Worm (Caenorhabditis elegans) whole organism, L1 larva: ENCODE measurements around the gene C34B4.4.

Experiments used
- C16A3.4 ChIP-seq: fragments of 150-350 bp; optimal IDR thresholded peaks from 2 replicates; lab custom pipeline; 2014; ENCODE audit warnings: missing biosample characterization, missing genetic modification characterization
- Y116A8C.19 ChIP-seq: sonication (generic microtip); optimal IDR thresholded peaks from 2 replicates; lab custom pipeline; 2016; ENCODE audit warnings: missing compliant biosample characterization, missing genetic modification characterization, borderline replicate concordance
- aha-1 ChIP-seq: fragments of 150-350 bp; optimal IDR thresholded peaks from 2 replicates; lab custom pipeline; 2014; ENCODE audit warnings: missing biosample characterization, missing genetic modification characterization
- ama-1 ChIP-seq: fragments of 150-350 bp; optimal IDR thresholded peaks from 2 replicates; lab custom pipeline; 2014
- blmp-1 ChIP-seq: fragments of 150-350 bp; optimal IDR thresholded peaks from 2 replicates; lab custom pipeline; 2014; ENCODE audit warnings: missing biosample characterization, missing genetic modification characterization
- ceh-8 ChIP-seq: fragments of 200-800 bp; sonication (Bioruptor generic); optimal IDR thresholded peaks from 2 replicates; lab custom pipeline; 2018; ENCODE audit warnings: mild to moderate bottlenecking, missing genetic modification characterization, moderate library complexity, missing compliant biosample characterization
- ceh-82 ChIP-seq, 3 experiments: fragments of 150-350 bp in 1 of 3; sonication (generic microtip) in 2 of 3; optimal IDR thresholded peaks; 2 replicates each; lab custom pipeline; 2014 to 2017; ENCODE audit warnings: missing biosample characterization in 3 of 3, missing genetic modification characterization in 3 of 3
- ceh-90 ChIP-seq: sonication (generic microtip); optimal IDR thresholded peaks from 2 replicates; lab custom pipeline; 2016; ENCODE audit warnings: missing genetic modification characterization, missing compliant biosample characterization
- ces-1 ChIP-seq: fragments of 150-350 bp; optimal IDR thresholded peaks from 2 replicates; lab custom pipeline; 2014; ENCODE audit warnings: missing biosample characterization, missing genetic modification reagents, missing genetic modification characterization
- efl-1 ChIP-seq, 4 experiments: fragments of 150-350 bp; optimal IDR thresholded peaks in 3 of 4; peaks in 1 of 4; 1 replicate in 1 of 4; 2 replicates in 3 of 4; lab custom pipeline; 2014; ENCODE audit warnings: missing biosample characterization in 2 of 4, missing genetic modification characterization in 2 of 4, missing genetic modification reagents in 2 of 4
- egl-13 ChIP-seq: sonication (generic microtip); optimal IDR thresholded peaks from 2 replicates; lab custom pipeline; 2016; ENCODE audit warnings: missing genotype, missing genetic modification reagents, missing genetic modification characterization, missing compliant biosample characterization
- elt-2 ChIP-seq: sonication (generic microtip); optimal IDR thresholded peaks from 2 replicates; lab custom pipeline; 2016; ENCODE audit warnings: missing genetic modification characterization, mild to moderate bottlenecking, inconsistent platforms, missing compliant biosample characterization, missing genetic modification reagents
- fkh-10 ChIP-seq: sonication (generic microtip); optimal IDR thresholded peaks from 2 replicates; lab custom pipeline; 2017; ENCODE audit warnings: missing biosample characterization, missing genetic modification reagents, missing genetic modification characterization
- fos-1 ChIP-seq: fragments of 150-350 bp; optimal IDR thresholded peaks from 2 replicates; lab custom pipeline; 2014; ENCODE audit warnings: missing biosample characterization, missing genetic modification characterization
- grh-1 ChIP-seq: fragments of 200-800 bp; sonication (Bioruptor generic); IDR thresholded peaks from 2 replicates; pipeline ENCODE4 v1.3.6; 2022; ENCODE audit warnings: missing genetic modification reagents, missing genetic modification characterization, missing compliant biosample characterization
- hlh-4 ChIP-seq: sonication (generic microtip); optimal IDR thresholded peaks from 2 replicates; lab custom pipeline; 2016; ENCODE audit warnings: mild to moderate bottlenecking, missing genetic modification characterization, missing compliant biosample characterization
- hpl-2 ChIP-seq: fragments of 150-350 bp; optimal IDR thresholded peaks from 2 replicates; lab custom pipeline; 2014; ENCODE audit warnings: missing biosample characterization, missing genetic modification reagents, missing genetic modification characterization
- irx-1 ChIP-seq: sonication (generic microtip); optimal IDR thresholded peaks from 2 replicates; lab custom pipeline; 2016; ENCODE audit warnings: missing genetic modification characterization, missing compliant biosample characterization
- jun-1 ChIP-seq: fragments of 150-350 bp; optimal IDR thresholded peaks from 2 replicates; lab custom pipeline; 2014; ENCODE audit warnings: missing biosample characterization, missing genetic modification reagents, missing genetic modification characterization
- lin-13 ChIP-seq: fragments of 150-350 bp; optimal IDR thresholded peaks from 2 replicates; lab custom pipeline; 2014; ENCODE audit warnings: missing biosample characterization, missing genetic modification reagents, missing genetic modification characterization
- lin-14 ChIP-seq: fragments of 200-800 bp; sonication (Bioruptor generic); optimal IDR thresholded peaks from 2 replicates; lab custom pipeline; 2018; ENCODE audit warnings: mild to moderate bottlenecking, missing genetic modification characterization, moderate library complexity, missing compliant biosample characterization
- lir-3 ChIP-seq: sonication (generic microtip); optimal IDR thresholded peaks from 2 replicates; lab custom pipeline; 2016; ENCODE audit warnings: mild to moderate bottlenecking, missing genetic modification characterization, moderate library complexity, missing compliant biosample characterization; ENCODE audit not compliant: poor library complexity
- lsy-2 ChIP-seq, 2 experiments: fragments of 150-350 bp; optimal IDR thresholded peaks; 2 replicates each; lab custom pipeline; 2014; ENCODE audit warnings: missing biosample characterization in 2 of 2, missing genetic modification characterization in 2 of 2
- mep-1 ChIP-seq: fragments of 150-350 bp; optimal IDR thresholded peaks from 2 replicates; lab custom pipeline; 2014; ENCODE audit warnings: missing biosample characterization, missing genetic modification characterization
- nhr-11 ChIP-seq: fragments of 150-350 bp; optimal IDR thresholded peaks from 2 replicates; lab custom pipeline; 2014; ENCODE audit warnings: missing biosample characterization, missing genetic modification characterization
- nhr-19 ChIP-seq: fragments of 200-800 bp; sonication (Bioruptor generic); conservative IDR thresholded peaks from 2 replicates; pipeline ENCODE4 v1.3.6; 2022; ENCODE audit warnings: missing genetic modification characterization, missing compliant biosample characterization
- nhr-28 ChIP-seq: fragments of 150-350 bp; optimal IDR thresholded peaks from 2 replicates; lab custom pipeline; 2014; ENCODE audit warnings: missing biosample characterization, missing genetic modification characterization
- nhr-47 ChIP-seq: sonication (generic microtip); optimal IDR thresholded peaks from 2 replicates; lab custom pipeline; 2016; ENCODE audit warnings: mild to moderate bottlenecking, missing genetic modification characterization, moderate library complexity, missing compliant biosample characterization
- nhr-85 ChIP-seq: sonication (generic microtip); peaks from one replicate; lab custom pipeline; 2016; ENCODE audit warnings: missing genetic modification characterization, inconsistent platforms, missing compliant biosample characterization
- pqm-1 ChIP-seq: sonication (generic microtip); optimal IDR thresholded peaks from 3 replicates; lab custom pipeline; 2017; ENCODE audit warnings: missing biosample characterization, missing genetic modification characterization
- sptf-1 ChIP-seq: fragments of 150-350 bp; optimal IDR thresholded peaks from 2 replicates; lab custom pipeline; 2014; ENCODE audit warnings: missing biosample characterization, missing genetic modification characterization
- sup-37 ChIP-seq: fragments of 200-800 bp; sonication (Bioruptor generic); optimal IDR thresholded peaks from 2 replicates; lab custom pipeline; 2018; ENCODE audit warnings: mild to moderate bottlenecking, missing genetic modification characterization, missing compliant biosample characterization
- swsn-7 ChIP-seq: sonication (generic microtip); optimal IDR thresholded peaks from 2 replicates; lab custom pipeline; 2016; ENCODE audit warnings: missing genetic modification characterization, missing compliant biosample characterization
- tbx-2 ChIP-seq: sonication (generic microtip); optimal IDR thresholded peaks from 2 replicates; lab custom pipeline; 2016; ENCODE audit warnings: missing genetic modification characterization, missing compliant biosample characterization
- tlp-1 ChIP-seq: fragments of 150-350 bp; optimal IDR thresholded peaks from 2 replicates; lab custom pipeline; 2014; ENCODE audit warnings: missing biosample characterization, missing genetic modification characterization
- unc-130 ChIP-seq: fragments of 150-350 bp; optimal IDR thresholded peaks from 2 replicates; lab custom pipeline; 2017; ENCODE audit warnings: missing biosample characterization, missing genetic modification characterization, inconsistent platforms
- unc-86 ChIP-seq: sonication (generic microtip); optimal IDR thresholded peaks from 2 replicates; lab custom pipeline; 2016; ENCODE audit warnings: missing genetic modification characterization, missing compliant biosample characterization
- xbp-1 ChIP-seq: sonication (generic microtip); optimal IDR thresholded peaks from 2 replicates; lab custom pipeline; 2016; ENCODE audit warnings: missing genetic modification characterization, missing compliant biosample characterization
- ztf-11 ChIP-seq, 2 experiments: sonication (generic microtip); optimal IDR thresholded peaks; 2 replicates each; lab custom pipeline; 2016 to 2017; ENCODE audit warnings: missing genetic modification characterization in 2 of 2, missing biosample characterization in 1 of 2, missing compliant biosample characterization in 1 of 2

C34B4.4 gene

ce11 chrV:13105840-13106429 lies 15.7 kb downstream of the C34B4.4 start:
- TF ChIP-seq sup-37 (GFP tag; lab: Kevin White, UChicago) (no peak), ceh-82 (tag; optimal IDR thresholded peaks at IDR 0.05; lab: Kevin White, UChicago) (peak in 1 of 3 experiments; percentile 10), blmp-1 (tag; lab: Kevin White, UChicago) (peak; percentile 34), lin-14 (GFP tag; lab: Kevin White, UChicago) (peak; percentile 8), nhr-85 (tag; lab: Kevin White, UChicago) (peak; percentile 13), efl-1 (optimal IDR thresholded peaks at IDR 0.05; lab: Kevin White, UChicago) (no peak), efl-1 (GFP tag; optimal IDR thresholded peaks at IDR 0.05 in 1 of 2; lab: Kevin White, UChicago) (peak in 1 of 2 experiments; percentile 6), unc-86 (tag; lab: Kevin White, UChicago) (no peak), mep-1 (tag; lab: Kevin White, UChicago) (no peak)

ce11 chrV:13111599-13112191 lies 21.5 kb downstream of the C34B4.4 start:
- peak in 1 of 3 experiments; percentile 12 for TF ChIP-seq ceh-82 (tag; optimal IDR thresholded peaks at IDR 0.05; lab: Kevin White, UChicago)
- TF ChIP-seq egl-13 = no peak
- TF ChIP-seq lin-14 (GFP tag; lab: Kevin White, UChicago) = peak; percentile 69

ce11 chrV:13112937-13113497 lies 22.8 kb downstream of the C34B4.4 start:
- TF ChIP-seq ces-1 (GFP tag; lab: Kevin White, UChicago) = peak; percentile 12
- TF ChIP-seq fkh-10 = peak; percentile 10
- no peak for TF ChIP-seq pqm-1 (tag; lab: Kevin White, UChicago)
- TF ChIP-seq ama-1 (lab: Kevin White, UChicago) = no peak
- peak; percentile 8 for TF ChIP-seq lin-14 (GFP tag; lab: Kevin White, UChicago)

- TF ChIP-seq lin-14 (GFP tag; lab: Kevin White, UChicago) (peak; percentile 37), unc-130 (tag; lab: Kevin White, UChicago) (no peak)
Measured at ce11 chrV:13114552-13115237, 24.5 kb downstream of the C34B4.4 start.

- no peak for TF ChIP-seq xbp-1 (tag; lab: Kevin White, UChicago)
- TF ChIP-seq Y116A8C.19 (tag; lab: Kevin White, UChicago) = no peak
- peak; percentile 62 for TF ChIP-seq blmp-1 (tag; lab: Kevin White, UChicago)
- no peak for TF ChIP-seq hlh-4
- TF ChIP-seq irx-1 (tag; lab: Kevin White, UChicago) = no peak
- TF ChIP-seq elt-2 (tag; lab: Kevin White, UChicago) = no peak
- no peak for TF ChIP-seq sup-37 (GFP tag; lab: Kevin White, UChicago)
- no peak for TF ChIP-seq tbx-2 (tag; lab: Kevin White, UChicago)
- peak; percentile 2 for TF ChIP-seq lin-14 (GFP tag; lab: Kevin White, UChicago)
- TF ChIP-seq lsy-2 (tag; optimal IDR thresholded peaks at IDR 0.05; lab: Kevin White, UChicago) = no peak
- no peak for TF ChIP-seq swsn-7 (tag; lab: Kevin White, UChicago)
- no peak for TF ChIP-seq grh-1
- no peak for TF ChIP-seq nhr-28 (tag; lab: Kevin White, UChicago)
- no peak for TF ChIP-seq ceh-8 (GFP tag; lab: Kevin White, UChicago)
- no peak for TF ChIP-seq nhr-11 (tag; lab: Kevin White, UChicago)
- TF ChIP-seq mep-1 (tag; lab: Kevin White, UChicago) = peak; percentile 14
- TF ChIP-seq nhr-19 = no peak
Measured at ce11 chrV:13116114-13116603, 26.0 kb downstream of the C34B4.4 start, which contains the start of gene acly-2. Gene acly-2, plus strand, starts transcription at chrV:13116488.

- TF ChIP-seq jun-1 (tag; lab: Kevin White, UChicago) (no peak), tlp-1 (tag; lab: Kevin White, UChicago) (no peak), fos-1 (tag; lab: Kevin White, UChicago) (no peak), mep-1 (tag; lab: Kevin White, UChicago) (no peak), lin-13 (no peak), C16A3.4 (no peak), lir-3 (tag; lab: Kevin White, UChicago) (no peak), ceh-90 (tag; lab: Kevin White, UChicago) (no peak), ztf-11 (tag; optimal IDR thresholded peaks at IDR 0.05; lab: Kevin White, UChicago) (no peak), hpl-2 (GFP tag; lab: Kevin White, UChicago) (no peak), aha-1 (tag; lab: Kevin White, UChicago) (no peak), nhr-47 (no peak), sptf-1 (tag; lab: Kevin White, UChicago) (no peak)
Measured at ce11 chrV:13120097-13120496, 29.9 kb downstream of the C34B4.4 start, which contains the start of gene max-1. Gene max-1, minus strand, starts transcription at chrV:13120220.
